Fruit fly (Drosophila melanogaster) Kc167 (cell line): ENCODE data around the gene CG13081.

Experiments
- insv ChIP-seq: fragments of >200 bp; optimal IDR thresholded peaks from 3 replicates; lab custom pipeline; 2018; ENCODE audit warnings: missing external identifiers
- psq ChIP-seq: fragments of >200 bp; optimal IDR thresholded peaks from 2 replicates; lab custom pipeline; 2017; ENCODE audit warnings: missing external identifiers

- TF ChIP-seq insv (lab: Kevin White, UChicago) = no peak
- no peak for TF ChIP-seq psq (lab: Kevin White, UChicago)
These were observed 1.9 kb downstream of the CG13081 start for dm6 chr2L:19542268-19542773.
